Fruit fly (Drosophila melanogaster) Kc167 (cell line): ENCODE data around the gene Pdha.

ENCODE experiments used
- Myc ChIP-seq: fragments of >200 bp; optimal IDR thresholded peaks from 2 replicates; lab custom pipeline; 2017; ENCODE audit warnings: missing external identifiers
- Sin3A ChIP-seq: fragments of >200 bp; optimal IDR thresholded peaks from 2 replicates; lab custom pipeline; 2018; ENCODE audit warnings: missing external identifiers
- h ChIP-seq: fragments of >200 bp; optimal IDR thresholded peaks from 3 replicates; lab custom pipeline; 2018; ENCODE audit warnings: missing external identifiers
- insv ChIP-seq: fragments of >200 bp; optimal IDR thresholded peaks from 3 replicates; lab custom pipeline; 2018; ENCODE audit warnings: missing external identifiers
- psq ChIP-seq: fragments of >200 bp; optimal IDR thresholded peaks from 2 replicates; lab custom pipeline; 2017; ENCODE audit warnings: missing external identifiers

dm6 chrX:4669438-4669837 lies 32.6 kb upstream of the Pdha start:
- TF ChIP-seq Myc (no peak), insv (lab: Kevin White, UChicago) (no peak), h (lab: Kevin White, UChicago) (no peak), Sin3A (lab: Kevin White, UChicago) (no peak), psq (lab: Kevin White, UChicago) (no peak)
